Worm (Caenorhabditis elegans): Measurements from ENCODE around the gene skpo-3.

DNA sequence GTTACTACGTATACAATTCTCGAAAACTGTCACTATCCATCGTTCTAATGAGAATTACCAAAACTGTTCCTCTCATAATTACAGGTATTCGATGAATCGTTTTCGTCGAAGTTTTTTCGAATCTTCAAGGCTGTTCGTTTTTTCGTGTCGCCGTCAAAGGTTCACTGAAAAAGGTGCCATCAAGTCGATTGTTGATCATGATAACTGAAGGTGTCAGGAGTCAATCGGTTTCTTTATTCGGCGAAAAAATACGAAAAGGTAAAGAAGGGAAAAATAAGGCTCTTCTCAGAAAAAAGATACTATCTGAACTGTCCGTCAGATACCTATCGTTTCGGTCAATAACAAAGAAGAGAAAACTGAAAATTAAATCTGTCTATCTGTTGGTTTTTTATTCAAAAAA lies 6.9 kb upstream of the skpo-3 start:
- TF ChIP-seq hlh-12 (tag; optimal IDR thresholded peaks at IDR 0.05) (no peak), zim-3 (tag; optimal IDR thresholded peaks at IDR 0.05) (no peak)

Data from whole organism, young adult.